Fruit fly (Drosophila melanogaster) whole organism, embryonic: ENCODE measurements around the gene flfl.
A peak's percentile ranks its signal among the peaks of the same experiment; 100 is the strongest.

Source experiments
- Ada2b ChIP-seq: fragments of 200-800 bp; sonication (Bioruptor generic); IDR thresholded peaks from 2 replicates; pipeline ENCODE4 v1.3.6; 2022; ENCODE audit warnings: missing biosample characterization, missing genetic modification characterization
- BEAF-32 ChIP-seq: fragments of 200-800 bp; sonication (Bioruptor generic); optimal IDR thresholded peaks from 3 replicates; lab custom pipeline; 2017; ENCODE audit warnings: missing biosample characterization, missing genetic modification characterization, mild to moderate bottlenecking, moderate library complexity, missing genetic modification reagents
- CG10267 ChIP-seq: fragments of 200-800 bp; sonication (Bioruptor generic); optimal IDR thresholded peaks from 2 replicates; lab custom pipeline; 2018; ENCODE audit warnings: missing biosample characterization, mild to moderate bottlenecking, missing genetic modification characterization, moderate library complexity
- CG13287 ChIP-seq: fragments of 200-800 bp; sonication (Bioruptor generic); IDR thresholded peaks from 2 replicates; pipeline ENCODE4 v1.3.6; 2022; ENCODE audit warnings: missing biosample characterization, missing genetic modification characterization; ENCODE audit not compliant: partially characterized antibody
- CG13624 ChIP-seq: fragments of 200-800 bp; sonication (Bioruptor generic); optimal IDR thresholded peaks from 2 replicates; lab custom pipeline; 2016; ENCODE audit warnings: missing biosample characterization, missing genetic modification characterization
- CG14710 ChIP-seq: fragments of 200-800 bp; sonication (Bioruptor generic); optimal IDR thresholded peaks from 3 replicates; lab custom pipeline; 2019; ENCODE audit warnings: missing biosample characterization, mild to moderate bottlenecking, missing genetic modification characterization, moderate library complexity
- CG1647 ChIP-seq: fragments of 200-800 bp; sonication (Bioruptor generic); optimal IDR thresholded peaks from 3 replicates; lab custom pipeline; 2016; ENCODE audit warnings: missing biosample characterization, missing genetic modification characterization
- CG16815 ChIP-seq: fragments of 200-800 bp; sonication (Bioruptor generic); optimal IDR thresholded peaks from 3 replicates; lab custom pipeline; 2017; ENCODE audit warnings: missing biosample characterization, mild to moderate bottlenecking, missing genetic modification characterization
- CG17385 ChIP-seq: fragments of 200-800 bp; sonication (Bioruptor generic); optimal IDR thresholded peaks from 3 replicates; lab custom pipeline; 2018; ENCODE audit warnings: missing biosample characterization, mild to moderate bottlenecking, missing genetic modification characterization
- CG2120 ChIP-seq: fragments of 200-800 bp; sonication (Bioruptor generic); optimal IDR thresholded peaks from 3 replicates; lab custom pipeline; 2016; ENCODE audit warnings: missing biosample characterization, missing genetic modification characterization
- CG2875 ChIP-seq: fragments of 200-800 bp; sonication (Bioruptor generic); optimal IDR thresholded peaks from 2 replicates; lab custom pipeline; 2017; ENCODE audit warnings: missing biosample characterization, mild to moderate bottlenecking, missing genetic modification characterization, missing genetic modification reagents
- CG34224 ChIP-seq: fragments of 200-800 bp; sonication (Bioruptor generic); IDR thresholded peaks from 3 replicates; pipeline ENCODE4 v1.3.6; 2022; ENCODE audit warnings: missing biosample characterization, missing genetic modification characterization; ENCODE audit not compliant: partially characterized antibody
- CG34422 ChIP-seq: fragments of 200-800 bp; sonication (Bioruptor generic); IDR thresholded peaks from 3 replicates; pipeline ENCODE4 v1.3.6; 2022; ENCODE audit warnings: missing biosample characterization, missing genetic modification characterization
- CG4617 ChIP-seq: fragments of 200-800 bp; sonication (Bioruptor generic); optimal IDR thresholded peaks from 3 replicates; lab custom pipeline; 2016; ENCODE audit warnings: missing biosample characterization, missing genetic modification characterization, borderline replicate concordance
- CG7556 ChIP-seq: fragments of 200-800 bp; sonication (Bioruptor generic); optimal IDR thresholded peaks from 2 replicates; lab custom pipeline; 2017; ENCODE audit warnings: missing biosample characterization, mild to moderate bottlenecking, missing genetic modification characterization
- CG7963 ChIP-seq: fragments of 200-800 bp; sonication (Bioruptor generic); IDR thresholded peaks from 3 replicates; pipeline ENCODE4 v1.3.6; 2022; ENCODE audit warnings: missing biosample characterization, missing genetic modification characterization; ENCODE audit not compliant: partially characterized antibody
- CG7987 ChIP-seq: fragments of 200-800 bp; sonication (Bioruptor generic); optimal IDR thresholded peaks from 2 replicates; lab custom pipeline; 2018; ENCODE audit warnings: missing biosample characterization, mild to moderate bottlenecking, missing genetic modification characterization, moderate library complexity
- CG8089 ChIP-seq: fragments of 200-800 bp; sonication (Bioruptor generic); optimal IDR thresholded peaks from 3 replicates; lab custom pipeline; 2016; ENCODE audit warnings: missing biosample characterization, missing genetic modification characterization
- CG8359 ChIP-seq: fragments of 200-800 bp; sonication (Bioruptor generic); optimal IDR thresholded peaks from 2 replicates; lab custom pipeline; 2017; ENCODE audit warnings: missing biosample characterization, mild to moderate bottlenecking, missing genetic modification characterization, borderline replicate concordance
- CG9727 ChIP-seq: fragments of 200-800 bp; sonication (Bioruptor generic); optimal IDR thresholded peaks from 3 replicates; lab custom pipeline; 2017; ENCODE audit warnings: missing biosample characterization, mild to moderate bottlenecking, missing genetic modification characterization
- CoRest ChIP-seq: fragments of 200-800 bp; sonication (Bioruptor generic); optimal IDR thresholded peaks from 3 replicates; lab custom pipeline; 2018; ENCODE audit warnings: missing biosample characterization, mild to moderate bottlenecking, missing genetic modification characterization, moderate library complexity
- D19B ChIP-seq: fragments of 200-800 bp; sonication (Bioruptor generic); optimal IDR thresholded peaks from 2 replicates; lab custom pipeline; 2017; ENCODE audit warnings: missing biosample characterization, mild to moderate bottlenecking, missing genetic modification characterization
- Dp ChIP-seq: fragments of 200-800 bp; sonication (Bioruptor generic); optimal IDR thresholded peaks from 2 replicates; lab custom pipeline; 2018; ENCODE audit warnings: missing biosample characterization, mild to moderate bottlenecking, missing genetic modification characterization, moderate library complexity
- Eip74EF ChIP-seq, 2 experiments: fragments of 200-800 bp in 1 of 2; fragments of >200 bp in 1 of 2; sonication (Bioruptor generic) in 1 of 2; optimal IDR thresholded peaks; 2 replicates each; lab custom pipeline; 2017 to 2019; ENCODE audit warnings: missing biosample characterization in 2 of 2, missing genetic modification characterization in 2 of 2, mild to moderate bottlenecking in 1 of 2, moderate library complexity in 1 of 2
- Ets97D ChIP-seq: fragments of 200-800 bp; sonication (Bioruptor generic); optimal IDR thresholded peaks from 3 replicates; lab custom pipeline; 2016; ENCODE audit warnings: missing biosample characterization, missing genetic modification characterization
- Lim3 ChIP-seq: fragments of 200-800 bp; sonication (Bioruptor generic); IDR thresholded peaks from 2 replicates; pipeline ENCODE4 v1.3.6; 2022; ENCODE audit warnings: missing biosample characterization, missing genetic modification characterization
- Max ChIP-seq: fragments of 200-800 bp; sonication (Bioruptor generic); optimal IDR thresholded peaks from 2 replicates; lab custom pipeline; 2016; ENCODE audit warnings: missing biosample characterization, mild to moderate bottlenecking, missing genetic modification characterization
- YL-1 ChIP-seq: fragments of 200-800 bp; sonication (Bioruptor generic); optimal IDR thresholded peaks from 3 replicates; lab custom pipeline; 2017; ENCODE audit warnings: missing biosample characterization, mild to moderate bottlenecking, missing genetic modification characterization
- abd-A ChIP-seq: fragments of 200-800 bp; sonication (Bioruptor generic); optimal IDR thresholded peaks from 3 replicates; lab custom pipeline; 2019; ENCODE audit warnings: missing biosample characterization, mild to moderate bottlenecking, missing genetic modification characterization, moderate library complexity
- al ChIP-seq: fragments of 200-800 bp; sonication (Bioruptor generic); IDR thresholded peaks from 2 replicates; pipeline ENCODE4 v1.3.6; 2022; ENCODE audit warnings: missing biosample characterization, missing genetic modification characterization
- ap ChIP-seq: fragments of 200-800 bp; sonication (Bioruptor generic); IDR thresholded peaks from 2 replicates; pipeline ENCODE4 v1.3.6; 2022; ENCODE audit warnings: missing biosample characterization, missing genetic modification characterization
- bowl ChIP-seq: fragments of 200-800 bp; sonication (Bioruptor generic); IDR thresholded peaks from 2 replicates; pipeline ENCODE4 v1.3.6; 2022; ENCODE audit warnings: missing biosample characterization, missing genetic modification characterization
- danr ChIP-seq: fragments of 200-800 bp; sonication (Bioruptor generic); IDR thresholded peaks from 2 replicates; pipeline ENCODE4 v1.3.6; 2022; ENCODE audit warnings: missing biosample characterization, missing genetic modification characterization
- dimm ChIP-seq: fragments of 200-800 bp; sonication (Bioruptor generic); IDR thresholded peaks from 2 replicates; pipeline ENCODE4 v1.3.6; 2022; ENCODE audit warnings: missing biosample characterization, missing genetic modification characterization
- ems ChIP-seq: fragments of 200-800 bp; sonication (Bioruptor generic); optimal IDR thresholded peaks from 3 replicates; lab custom pipeline; 2016; ENCODE audit warnings: missing biosample characterization, missing genetic modification characterization
- grau ChIP-seq: fragments of 200-800 bp; optimal IDR thresholded peaks from 3 replicates; lab custom pipeline; 2019; ENCODE audit warnings: missing biosample characterization, mild to moderate bottlenecking, missing genetic modification characterization, moderate library complexity
- gro ChIP-seq: fragments of 200-800 bp; sonication (Bioruptor generic); optimal IDR thresholded peaks from 2 replicates; lab custom pipeline; 2016; ENCODE audit warnings: missing biosample characterization, missing genetic modification characterization
- gsb ChIP-seq: fragments of 200-800 bp; sonication (Bioruptor generic); IDR thresholded peaks from 2 replicates; pipeline ENCODE4 v1.3.6; 2022; ENCODE audit warnings: missing biosample characterization, missing genetic modification characterization
- gsb-n ChIP-seq: fragments of 200-800 bp; sonication (Bioruptor generic); optimal IDR thresholded peaks from 3 replicates; lab custom pipeline; 2018; ENCODE audit warnings: missing biosample characterization, mild to moderate bottlenecking, missing genetic modification characterization
- gt ChIP-seq: fragments of 200-800 bp; sonication (Bioruptor generic); IDR thresholded peaks from 2 replicates; pipeline ENCODE4 v1.3.6; 2022; ENCODE audit warnings: missing biosample characterization, missing genetic modification characterization
- knrl ChIP-seq: fragments of 200-800 bp; sonication (Bioruptor generic); IDR thresholded peaks from 3 replicates; pipeline ENCODE4 v1.3.6; 2022; ENCODE audit warnings: missing biosample characterization, missing genetic modification characterization; ENCODE audit not compliant: partially characterized antibody
- repo ChIP-seq: fragments of 200-800 bp; sonication (Bioruptor generic); optimal IDR thresholded peaks from 2 replicates; lab custom pipeline; 2016; ENCODE audit warnings: missing biosample characterization, missing genetic modification characterization
- salm ChIP-seq: fragments of 200-800 bp; sonication (Bioruptor generic); optimal IDR thresholded peaks from 2 replicates; lab custom pipeline; 2018; ENCODE audit warnings: missing biosample characterization, mild to moderate bottlenecking, missing genetic modification characterization
- sens ChIP-seq: fragments of 200-800 bp; sonication (Bioruptor generic); peaks from one replicate; lab custom pipeline; 2016; ENCODE audit warnings: missing biosample characterization, missing genetic modification characterization
- seq ChIP-seq: fragments of 200-800 bp; sonication (Bioruptor generic); IDR thresholded peaks from 2 replicates; pipeline ENCODE4 v1.3.6; 2022; ENCODE audit warnings: missing biosample characterization, missing genetic modification characterization
- sisA ChIP-seq: fragments of 200-800 bp; sonication (Bioruptor generic); IDR thresholded peaks from 2 replicates; pipeline ENCODE4 v1.3.6; 2022; ENCODE audit warnings: missing biosample characterization, missing genetic modification characterization
- slp2 ChIP-seq: fragments of 200-800 bp; sonication (Bioruptor generic); optimal IDR thresholded peaks from 2 replicates; lab custom pipeline; 2016; ENCODE audit warnings: missing biosample characterization, missing genetic modification characterization
- tup ChIP-seq: fragments of 200-800 bp; sonication (Bioruptor generic); optimal IDR thresholded peaks from 2 replicates; lab custom pipeline; 2016; ENCODE audit warnings: missing biosample characterization, mild to moderate bottlenecking, missing genetic modification characterization, moderate library complexity

Gene flfl

dm6 chr3R:13686371-13687211 is 2.9 kb downstream of the flfl start, which contains the start of gene omd (continued):
- TF ChIP-seq danr (GFP tag; lab: Robert Waterston, UW) (no peak), CG14710 (tag; lab: Kevin White, UChicago) (peak; percentile 50), abd-A (tag; lab: Kevin White, UChicago) (no peak), CG7963 (no peak), ems (GFP tag; lab: Kevin White, UChicago) (peak; percentile 26), slp2 (GFP tag; lab: Kevin White, UChicago) (no peak), bowl (GFP tag; lab: Robert Waterston, UW) (no peak), salm (tag; lab: Kevin White, UChicago) (peak; percentile 48), CG7987 (peak; percentile 84), CG34422 (peak; percentile 48; the same call in 1 of the 3 replicates), CG7556 (GFP tag; lab: Kevin White, UChicago) (no peak), Dp (GFP tag; lab: Kevin White, UChicago) (peak; percentile 9), CG8089 (peak; percentile 37), gsb (GFP tag; lab: Robert Waterston, UW) (peak; percentile 47; the same call in 1 of the 2 replicates), ap (GFP tag; lab: Robert Waterston, UW) (peak; percentile 61), knrl (no peak), CG10267 (tag; lab: Kevin White, UChicago) (peak; percentile 2), CG34224 (no peak), dimm (GFP tag; lab: Robert Waterston, UW) (no peak), repo (peak; percentile 25), Ets97D (no peak), sens (peak; percentile 94), al (GFP tag; lab: Robert Waterston, UW) (peak; percentile 26; the same call in 1 of the 2 replicates), CG17385 (GFP tag; lab: Kevin White, UChicago) (peak; percentile 61), tup (peak; percentile 6), Eip74EF (GFP tag; optimal IDR thresholded peaks at IDR 0.05; lab: Kevin White, UChicago) (peak in 1 of 2 experiments; percentile 45), D19B (GFP tag; lab: Kevin White, UChicago) (no peak), Ada2b (GFP tag; lab: Robert Waterston, UW) (peak; percentile 27; the same call in 1 of the 2 replicates), CG16815 (GFP tag; lab: Kevin White, UChicago) (no peak), CG4617 (GFP tag; lab: Kevin White, UChicago) (no peak), sisA (GFP tag; lab: Robert Waterston, UW) (no peak), BEAF-32 (GFP tag; lab: Kevin White, UChicago) (no peak), CG9727 (GFP tag; lab: Kevin White, UChicago) (peak; percentile 76), CoRest (tag; lab: Kevin White, UChicago) (no peak), CG2875 (GFP tag; lab: Kevin White, UChicago) (peak; percentile 63), Lim3 (no peak), CG13287 (0 out of 2 replicates have a peak, but pooled peaks have one; percentile 23), CG13624 (GFP tag; lab: Kevin White, UChicago) (peak; percentile 22), CG2120 (GFP tag; lab: Kevin White, UChicago) (peak; percentile 53), Max (GFP tag; lab: Kevin White, UChicago) (peak; percentile 31), CG1647 (GFP tag; lab: Kevin White, UChicago) (no peak), seq (peak; percentile 51), gt (no peak), gro (GFP tag; lab: Kevin White, UChicago) (no peak), YL-1 (GFP tag; lab: Kevin White, UChicago) (peak; percentile 56), gsb-n (tag; lab: Kevin White, UChicago) (no peak), CG8359 (GFP tag; lab: Kevin White, UChicago) (peak; percentile 41), grau (tag; lab: Kevin White, UChicago) (no peak)
